Worm (Caenorhabditis elegans) whole organism, L4 larva: ENCODE results near the gene prx-19.

ENCODE experiments used
- F10B5.3 ChIP-seq: sonication (generic microtip); optimal IDR thresholded peaks from 2 replicates; lab custom pipeline; 2016; ENCODE audit warnings: mild to moderate bottlenecking, missing genetic modification characterization, missing compliant biosample characterization
- F37D6.2 ChIP-seq: sonication (generic microtip); optimal IDR thresholded peaks from 2 replicates; lab custom pipeline; 2016; ENCODE audit warnings: mild to moderate bottlenecking, missing genetic modification characterization, missing compliant biosample characterization
- R02D3.7 ChIP-seq: fragments of 150-350 bp; sonication (generic microtip); optimal IDR thresholded peaks from 3 replicates; lab custom pipeline; 2014; ENCODE audit warnings: missing biosample characterization, missing genetic modification characterization
- T26A8.4 ChIP-seq: fragments of 200-800 bp; sonication (Bioruptor generic); IDR thresholded peaks from 2 replicates; pipeline ENCODE4 v1.3.6; 2022; ENCODE audit warnings: missing genetic modification characterization, missing compliant biosample characterization
- Y48G9A.11 ChIP-seq: fragments of 200-800 bp; sonication (Bioruptor generic); IDR thresholded peaks from 2 replicates; pipeline ENCODE4 v1.3.6; 2022; ENCODE audit warnings: missing genetic modification reagents, missing genetic modification characterization, missing compliant biosample characterization
- ZK546.5 ChIP-seq, 2 experiments: sonication (generic microtip); optimal IDR thresholded peaks; 2 replicates each; lab custom pipeline; 2017; ENCODE audit warnings: missing biosample characterization in 2 of 2, missing genetic modification characterization in 2 of 2
- ama-1 ChIP-seq: fragments of 150-350 bp; optimal IDR thresholded peaks from 2 replicates; lab custom pipeline; 2014; ENCODE audit warnings: inconsistent platforms, mixed read lengths
- arid-1 ChIP-seq: fragments of 200-800 bp; sonication (Bioruptor generic); conservative IDR thresholded peaks from 2 replicates; pipeline ENCODE4 v1.3.6; 2022; ENCODE audit warnings: missing genetic modification reagents, missing genetic modification characterization, missing compliant biosample characterization
- ceh-82 ChIP-seq: sonication (generic microtip); optimal IDR thresholded peaks from 2 replicates; lab custom pipeline; 2017; ENCODE audit warnings: missing biosample characterization, missing genetic modification characterization
- ces-1 ChIP-seq: fragments of 150-350 bp; sonication (generic microtip); optimal IDR thresholded peaks from 4 replicates; lab custom pipeline; 2014; ENCODE audit warnings: missing biosample characterization, missing genetic modification reagents, missing genetic modification characterization
- daf-12 ChIP-seq: fragments of 150-350 bp; optimal IDR thresholded peaks from 2 replicates; lab custom pipeline; 2014; ENCODE audit warnings: missing biosample characterization, missing genetic modification reagents, missing genetic modification characterization
- daf-16 ChIP-seq, 3 experiments: sonication (generic microtip); optimal IDR thresholded peaks; 2 replicates each; lab custom pipeline; 2016 to 2017; ENCODE audit warnings: missing genetic modification characterization in 3 of 3, missing genetic modification reagents in 3 of 3, mild to moderate bottlenecking in 2 of 3, missing compliant biosample characterization in 2 of 3, missing biosample characterization in 1 of 3, moderate library complexity in 1 of 3
- daf-19 ChIP-seq: fragments of 200-800 bp; sonication (Bioruptor generic); conservative IDR thresholded peaks from 2 replicates; pipeline ENCODE4 v1.3.6; 2022; ENCODE audit warnings: missing genetic modification characterization, missing compliant biosample characterization
- dmd-9 ChIP-seq: fragments of 200-800 bp; sonication (Bioruptor generic); IDR thresholded peaks from 2 replicates; pipeline ENCODE4 v1.3.6; 2022; ENCODE audit warnings: missing genetic modification reagents, missing genetic modification characterization, missing compliant biosample characterization
- dpl-1 ChIP-seq: fragments of 150-350 bp; optimal IDR thresholded peaks from 2 replicates; lab custom pipeline; 2014; ENCODE audit warnings: missing biosample characterization, missing genetic modification reagents, missing genetic modification characterization
- egl-27 ChIP-seq: sonication (generic microtip); optimal IDR thresholded peaks from 3 replicates; lab custom pipeline; 2017; ENCODE audit warnings: missing biosample characterization, missing genetic modification reagents, missing genetic modification characterization
- fos-1 ChIP-seq: fragments of 150-350 bp; optimal IDR thresholded peaks from 2 replicates; lab custom pipeline; 2014; ENCODE audit warnings: missing biosample characterization, missing genetic modification characterization
- gei-8 ChIP-seq: fragments of 200-800 bp; sonication (Bioruptor generic); optimal IDR thresholded peaks from 2 replicates; lab custom pipeline; 2018; ENCODE audit warnings: mild to moderate bottlenecking, missing genetic modification characterization, missing compliant biosample characterization
- hlh-11 ChIP-seq: fragments of 200-800 bp; sonication (Bioruptor generic); optimal IDR thresholded peaks from 2 replicates; lab custom pipeline; 2018; ENCODE audit warnings: mild to moderate bottlenecking, missing genetic modification characterization, missing compliant biosample characterization
- hlh-30 ChIP-seq: sonication (generic microtip); optimal IDR thresholded peaks from 2 replicates; lab custom pipeline; 2017; ENCODE audit warnings: antibody characterized with exemption, mild to moderate bottlenecking, missing genetic modification characterization, missing compliant biosample characterization; ENCODE audit not compliant: insufficient read depth
- lin-15B ChIP-seq: fragments of 150-350 bp; sonication (generic microtip); optimal IDR thresholded peaks from 3 replicates; lab custom pipeline; 2014; ENCODE audit warnings: missing biosample characterization, missing genetic modification characterization
- lin-38 ChIP-seq: fragments of 200-800 bp; sonication (Bioruptor generic); IDR thresholded peaks from 2 replicates; pipeline ENCODE4 v1.3.6; 2022; ENCODE audit warnings: missing genetic modification reagents, missing genetic modification characterization, missing compliant biosample characterization
- lir-3 ChIP-seq: sonication (generic microtip); optimal IDR thresholded peaks from 2 replicates; lab custom pipeline; 2016; ENCODE audit warnings: mild to moderate bottlenecking, missing genetic modification characterization, missing compliant biosample characterization
- madf-5 ChIP-seq, 2 experiments: fragments of 200-800 bp; sonication (Bioruptor generic); IDR thresholded peaks; 2 replicates each; pipeline ENCODE4 v1.3.6; 2022; ENCODE audit warnings: missing compliant biosample characterization in 2 of 2, missing genetic modification characterization in 2 of 2
- mdl-1 ChIP-seq, 2 experiments: fragments of 150-350 bp in 1 of 2; sonication (generic microtip) in 1 of 2; optimal IDR thresholded peaks; 2 replicates each; lab custom pipeline; 2014 to 2017; ENCODE audit warnings: missing biosample characterization in 2 of 2, missing genetic modification characterization in 2 of 2
- mep-1 ChIP-seq: fragments of 150-350 bp; sonication (generic microtip); optimal IDR thresholded peaks from 3 replicates; lab custom pipeline; 2014; ENCODE audit warnings: missing biosample characterization, missing genetic modification characterization
- mes-2 ChIP-seq: sonication (generic microtip); optimal IDR thresholded peaks from 2 replicates; lab custom pipeline; 2016; ENCODE audit warnings: missing genotype, mild to moderate bottlenecking, missing genetic modification characterization, missing compliant biosample characterization; ENCODE audit not compliant: poor library complexity, severe bottlenecking
- nhr-10 ChIP-seq: fragments of 150-350 bp; optimal IDR thresholded peaks from 2 replicates; lab custom pipeline; 2014; ENCODE audit warnings: missing biosample characterization, missing genetic modification characterization
- nhr-11 ChIP-seq: fragments of 150-350 bp; optimal IDR thresholded peaks from 2 replicates; lab custom pipeline; 2014; ENCODE audit warnings: missing biosample characterization, missing genetic modification characterization
- nhr-25 ChIP-seq: sonication (generic microtip); optimal IDR thresholded peaks from 2 replicates; lab custom pipeline; 2017; ENCODE audit warnings: missing genetic modification characterization, mild to moderate bottlenecking, missing compliant biosample characterization, antibody characterized with exemption, moderate library complexity, borderline replicate concordance; ENCODE audit not compliant: insufficient read depth
- nhr-28 ChIP-seq: fragments of 150-350 bp; optimal IDR thresholded peaks from 2 replicates; lab custom pipeline; 2014; ENCODE audit warnings: missing biosample characterization, missing genetic modification characterization
- nhr-48 ChIP-seq: sonication (generic microtip); optimal IDR thresholded peaks from 2 replicates; lab custom pipeline; 2016; ENCODE audit warnings: mild to moderate bottlenecking, missing genetic modification characterization, missing compliant biosample characterization
- nhr-6 ChIP-seq: fragments of 150-350 bp; optimal IDR thresholded peaks from 2 replicates; lab custom pipeline; 2014; ENCODE audit warnings: missing biosample characterization, missing genetic modification characterization
- nhr-76 ChIP-seq: fragments of 150-350 bp; optimal IDR thresholded peaks from 2 replicates; lab custom pipeline; 2014; ENCODE audit warnings: missing biosample characterization, missing genetic modification characterization
- php-3 ChIP-seq: fragments of 200-800 bp; sonication (Bioruptor generic); IDR thresholded peaks from 2 replicates; pipeline ENCODE4 v1.3.6; 2022; ENCODE audit warnings: missing genetic modification reagents, missing genetic modification characterization, missing compliant biosample characterization
- pqm-1 ChIP-seq: sonication (generic microtip); optimal IDR thresholded peaks from 2 replicates; lab custom pipeline; 2017; ENCODE audit warnings: missing biosample characterization, missing genetic modification characterization
- saeg-2 ChIP-seq: fragments of 200-800 bp; sonication (Bioruptor generic); IDR thresholded peaks from 2 replicates; pipeline ENCODE4 v1.3.6; 2022; ENCODE audit warnings: missing genetic modification reagents, missing genetic modification characterization, missing compliant biosample characterization
- set-16 ChIP-seq: fragments of 200-800 bp; sonication (Bioruptor generic); IDR thresholded peaks from 2 replicates; pipeline ENCODE4 v1.3.6; 2022; ENCODE audit warnings: missing genetic modification reagents, missing genetic modification characterization, missing compliant biosample characterization
- skn-1 ChIP-seq: fragments of 150-350 bp; optimal IDR thresholded peaks from 2 replicates; lab custom pipeline; 2014; ENCODE audit warnings: missing biosample characterization, missing genetic modification characterization
- snpc-4 ChIP-seq: fragments of 150-350 bp; optimal IDR thresholded peaks from 2 replicates; lab custom pipeline; 2014; ENCODE audit warnings: missing biosample characterization, missing genetic modification characterization
- spr-3 ChIP-seq: fragments of 200-800 bp; sonication (Bioruptor generic); optimal IDR thresholded peaks from 2 replicates; lab custom pipeline; 2018; ENCODE audit warnings: mild to moderate bottlenecking, missing genetic modification characterization, missing compliant biosample characterization
- tag-97 ChIP-seq: fragments of 200-800 bp; sonication (Bioruptor generic); IDR thresholded peaks from 2 replicates; pipeline ENCODE4 v1.3.6; 2022; ENCODE audit warnings: missing genetic modification characterization, missing compliant biosample characterization
- unc-130 ChIP-seq: sonication (generic microtip); optimal IDR thresholded peaks from 2 replicates; lab custom pipeline; 2016; ENCODE audit warnings: missing genetic modification reagents, missing genetic modification characterization, missing compliant biosample characterization
- unc-39 ChIP-seq: sonication (generic microtip); optimal IDR thresholded peaks from 2 replicates; lab custom pipeline; 2017; ENCODE audit warnings: missing biosample characterization, missing genetic modification characterization
- zfp-2 ChIP-seq: sonication (generic microtip); optimal IDR thresholded peaks from 2 replicates; lab custom pipeline; 2016; ENCODE audit warnings: mild to moderate bottlenecking, missing genetic modification characterization, missing compliant biosample characterization
- zfp-3 ChIP-seq: fragments of 200-800 bp; sonication (Bioruptor generic); conservative IDR thresholded peaks from 2 replicates; pipeline ENCODE4 v1.3.6; 2022; ENCODE audit warnings: missing genetic modification reagents, missing genetic modification characterization, missing compliant biosample characterization

prx-19 gene

DNA sequence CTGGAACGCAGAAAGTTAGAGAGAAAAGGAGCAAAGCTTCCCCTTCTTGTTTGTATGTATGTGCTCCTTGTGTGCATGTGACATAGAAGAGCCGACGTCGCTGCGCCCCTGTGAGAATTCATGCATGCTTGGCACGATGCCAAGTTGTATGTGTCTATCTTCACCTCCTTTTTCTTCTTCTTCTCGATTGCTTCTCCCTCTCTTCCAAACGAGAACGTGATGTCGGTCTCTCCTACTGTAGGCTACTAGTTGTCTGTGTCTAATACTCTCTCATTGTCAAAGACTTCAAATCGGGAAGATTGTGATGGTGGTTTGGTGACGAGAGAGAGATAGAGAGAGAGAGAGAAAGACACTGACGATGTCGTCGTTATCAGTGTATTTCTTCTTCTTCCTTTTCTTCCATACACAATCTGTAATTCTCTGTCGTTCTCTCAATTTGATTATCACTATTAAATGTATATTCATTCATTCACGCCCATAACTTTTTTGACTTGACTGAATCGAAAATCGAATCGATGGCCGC lies 11.8 kb downstream of the prx-19 start (continued):
- TF ChIP-seq spr-3 (GFP tag; lab: Kevin White, UChicago): peak; percentile 21
- TF ChIP-seq ZK546.5 (tag; optimal IDR thresholded peaks at IDR 0.05; lab: Kevin White, UChicago): peak in 1 of 2 experiments; percentile 21
- TF ChIP-seq ama-1 (lab: Kevin White, UChicago): peak; percentile 37
- TF ChIP-seq R02D3.7 (tag; lab: Kevin White, UChicago): no peak
- peak in 1 of 2 experiments; percentile 12 for TF ChIP-seq daf-16 (GFP tag; optimal IDR thresholded peaks at IDR 0.05; lab: Kevin White, UChicago)
- peak; percentile 79 for TF ChIP-seq daf-16 (tag; optimal IDR thresholded peaks at IDR 0.05; lab: Kevin White, UChicago)
- peak; percentile 42 for TF ChIP-seq lin-38 (GFP tag; lab: Robert Waterston, UW)
- TF ChIP-seq hlh-30 (tag; lab: Kevin White, UChicago): peak; percentile 96
- TF ChIP-seq tag-97 (GFP tag; lab: Robert Waterston, UW): no peak
- TF ChIP-seq dmd-9: no peak
- peak; percentile 73 for TF ChIP-seq T26A8.4 (GFP tag; lab: Robert Waterston, UW)
- no peak for TF ChIP-seq ces-1 (GFP tag; lab: Kevin White, UChicago)
- TF ChIP-seq daf-12 (tag; lab: Kevin White, UChicago): no peak
- peak; percentile 77 to 97 for TF ChIP-seq mdl-1 (tag; optimal IDR thresholded peaks at IDR 0.05; lab: Kevin White, UChicago)
- TF ChIP-seq ceh-82: no peak
- TF ChIP-seq unc-130 (GFP tag; lab: Kevin White, UChicago): no peak
- TF ChIP-seq set-16 (GFP tag; lab: Robert Waterston, UW): peak; percentile 58
- TF ChIP-seq dpl-1 (GFP tag; lab: Kevin White, UChicago): peak; percentile 58
- TF ChIP-seq nhr-28 (tag; lab: Kevin White, UChicago): peak; percentile 99
- peak; percentile 23 for TF ChIP-seq F10B5.3 (tag; lab: Kevin White, UChicago)
- peak; percentile 57 for TF ChIP-seq zfp-2 (tag; lab: Kevin White, UChicago)
- TF ChIP-seq snpc-4 (tag; lab: Kevin White, UChicago): no peak
- TF ChIP-seq nhr-10: peak; percentile 81
- TF ChIP-seq arid-1 (GFP tag; lab: Robert Waterston, UW): 0 out of 2 replicates have a peak, but pooled peaks have one; percentile 24
- TF ChIP-seq daf-19: peak; percentile 62; the same call in 1 of the 2 replicates
- no peak for TF ChIP-seq fos-1 (tag; lab: Kevin White, UChicago)
- no peak for TF ChIP-seq Y48G9A.11 (GFP tag; lab: Robert Waterston, UW)
- peak; percentile 93 for TF ChIP-seq nhr-48 (tag; lab: Kevin White, UChicago)

DNA sequence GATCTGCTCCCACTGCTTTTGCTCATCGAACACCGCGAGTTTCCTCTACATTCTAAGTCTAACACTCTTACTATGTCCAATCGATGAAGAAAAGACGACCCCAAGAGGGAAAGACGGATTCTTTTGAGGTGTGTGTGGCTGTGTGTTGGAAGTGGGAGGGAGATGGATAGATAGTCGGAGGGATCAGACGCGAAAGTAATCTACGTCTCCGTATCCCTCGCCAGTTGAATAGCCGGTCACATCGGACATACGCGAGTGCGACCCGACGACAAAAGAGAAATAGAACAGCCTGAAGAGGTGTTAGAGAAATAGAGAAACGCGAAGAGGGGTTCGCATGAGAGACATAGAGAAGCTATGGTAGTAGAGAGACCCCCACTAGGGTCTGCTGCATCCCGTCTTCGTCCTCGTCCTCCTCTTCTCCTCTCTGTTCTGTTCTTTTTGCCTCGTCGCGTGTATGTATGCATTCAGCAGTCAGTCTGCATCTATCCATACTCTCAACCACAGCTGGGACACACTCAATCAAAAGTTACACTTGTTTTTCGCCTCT lies 13.4 kb downstream of the prx-19 start:
- TF ChIP-seq nhr-11 (tag; lab: Kevin White, UChicago) (peak; percentile 93), ces-1 (GFP tag; lab: Kevin White, UChicago) (peak; percentile 69), pqm-1 (tag; lab: Kevin White, UChicago) (peak; percentile 54), mep-1 (tag; lab: Kevin White, UChicago) (peak; percentile 97), tag-97 (GFP tag; lab: Robert Waterston, UW) (no peak), nhr-76 (tag; lab: Kevin White, UChicago) (no peak), ceh-82 (no peak), F37D6.2 (peak; percentile 93), skn-1 (tag; lab: Kevin White, UChicago) (peak; percentile 14), madf-5 (GFP tag; IDR thresholded peaks at IDR 0.05; lab: Robert Waterston, UW) (no peak), mes-2 (tag; lab: Kevin White, UChicago) (peak; percentile 69), zfp-2 (tag; lab: Kevin White, UChicago) (no peak), daf-16 (GFP tag; optimal IDR thresholded peaks at IDR 0.05; lab: Kevin White, UChicago) (peak; percentile 27 to 83), daf-16 (tag; optimal IDR thresholded peaks at IDR 0.05; lab: Kevin White, UChicago) (peak; percentile 60), nhr-25 (tag; lab: Kevin White, UChicago) (peak; percentile 95), daf-19 (peak; percentile 80), T26A8.4 (GFP tag; lab: Robert Waterston, UW) (peak; percentile 92), php-3 (peak; percentile 46; the same call in 1 of the 2 replicates), ZK546.5 (tag; optimal IDR thresholded peaks at IDR 0.05; lab: Kevin White, UChicago) (peak in 1 of 2 experiments; percentile 40), gei-8 (GFP tag; lab: Kevin White, UChicago) (peak; percentile 94), hlh-11 (tag; lab: Kevin White, UChicago) (peak; percentile 99), hlh-30 (tag; lab: Kevin White, UChicago) (peak; percentile 95), nhr-10 (peak; percentile 60), lir-3 (no peak), egl-27 (tag; lab: Kevin White, UChicago) (no peak), nhr-6 (peak; percentile 84), saeg-2 (peak; percentile 91), zfp-3 (GFP tag; lab: Robert Waterston, UW) (0 out of 2 replicates have a peak, but pooled peaks have one; percentile 14), lin-15B (tag; lab: Kevin White, UChicago) (no peak), unc-39 (tag; lab: Kevin White, UChicago) (no peak)
